Worm (Caenorhabditis elegans): Measurements from ENCODE around the gene C13F10.1.

The C13F10.1 gene

ce11 chrV:7187295-7187694 is 36.6 kb upstream of the C13F10.1 start:
- TF ChIP-seq zip-8 (tag; optimal IDR thresholded peaks at IDR 0.05) (no peak), lin-13 (tag; optimal IDR thresholded peaks at IDR 0.05) (no peak), mls-2 (tag; optimal IDR thresholded peaks at IDR 0.05) (no peak), ces-1 (GFP tag; optimal IDR thresholded peaks at IDR 0.05) (no peak), cnd-1 (tag; optimal IDR thresholded peaks at IDR 0.05) (no peak), nhr-76 (tag; optimal IDR thresholded peaks at IDR 0.05) (no peak), flh-1 (GFP tag; optimal IDR thresholded peaks at IDR 0.05) (no peak), mep-1 (tag; optimal IDR thresholded peaks at IDR 0.05) (no peak), hlh-1 (tag; optimal IDR thresholded peaks at IDR 0.05) (no peak), ceh-43 (GFP tag; optimal IDR thresholded peaks at IDR 0.05) (no peak), lsy-2 (tag; optimal IDR thresholded peaks at IDR 0.05) (no peak), elt-3 (tag; optimal IDR thresholded peaks at IDR 0.05) (no peak)

- no peak for TF ChIP-seq pha-4 (tag; optimal IDR thresholded peaks at IDR 0.05)
- no peak for TF ChIP-seq ceh-83 (GFP tag; optimal IDR thresholded peaks at IDR 0.05)
- TF ChIP-seq cnd-1 (tag; optimal IDR thresholded peaks at IDR 0.05): no peak
- no peak for TF ChIP-seq drap-1 (GFP tag; optimal IDR thresholded peaks at IDR 0.05)
- TF ChIP-seq bed-3 (GFP tag; optimal IDR thresholded peaks at IDR 0.05): no peak
- no peak for TF ChIP-seq unc-62 (GFP tag; optimal IDR thresholded peaks at IDR 0.05)
- no peak for TF ChIP-seq zip-8 (tag; optimal IDR thresholded peaks at IDR 0.05)
- no peak for TF ChIP-seq lin-13 (tag; optimal IDR thresholded peaks at IDR 0.05)
- no peak for TF ChIP-seq ceh-39 (tag; optimal IDR thresholded peaks at IDR 0.05)
- no peak for TF ChIP-seq nhr-28 (tag; optimal IDR thresholded peaks at IDR 0.05)
- no peak for TF ChIP-seq unc-39 (tag; optimal IDR thresholded peaks at IDR 0.05)
- no peak for TF ChIP-seq nhr-2 (tag; optimal IDR thresholded peaks at IDR 0.05)
- TF ChIP-seq ham-2 (GFP tag; optimal IDR thresholded peaks at IDR 0.05): no peak
- TF ChIP-seq ceh-43 (GFP tag; optimal IDR thresholded peaks at IDR 0.05): no peak
- TF ChIP-seq elt-1 (tag; optimal IDR thresholded peaks at IDR 0.05; ENCODE audit: borderline replicate concordance, insufficient read depth): no peak
- TF ChIP-seq ztf-11 (tag; optimal IDR thresholded peaks at IDR 0.05): no peak
- no peak for TF ChIP-seq flh-1 (GFP tag; optimal IDR thresholded peaks at IDR 0.05)
These were observed 30.3 kb upstream of the C13F10.1 start, which contains the start of gene F09G2.8 for ce11 chrV:7193562-7193961. TSS of gene F09G2.8 (minus strand) at chrV:7193662.

ce11 chrV:7194818-7195217 is 29.1 kb upstream of the C13F10.1 start:
- TF ChIP-seq hlh-1 (tag; optimal IDR thresholded peaks at IDR 0.05) (no peak), nhr-237 (tag; optimal IDR thresholded peaks at IDR 0.05) (no peak), sptf-1 (tag; optimal IDR thresholded peaks at IDR 0.05) (no peak), nhr-2 (tag; optimal IDR thresholded peaks at IDR 0.05) (no peak), mls-2 (tag; optimal IDR thresholded peaks at IDR 0.05) (no peak), blmp-1 (tag; optimal IDR thresholded peaks at IDR 0.05) (no peak), mab-5 (tag; optimal IDR thresholded peaks at IDR 0.05) (no peak), elt-1 (tag; optimal IDR thresholded peaks at IDR 0.05; ENCODE audit: borderline replicate concordance, insufficient read depth) (no peak)

ce11 chrV:7196037-7196436 is 27.8 kb upstream of the C13F10.1 start, which contains the start of gene attf-2:
TSS of gene attf-2 (minus strand) at chrV:7196137.
- TF ChIP-seq mep-1 (tag; optimal IDR thresholded peaks at IDR 0.05): no peak

ce11 chrV:7196498-7196966 is 27.3 kb upstream of the C13F10.1 start, which contains the start of gene F09G2.2:
TSS of gene F09G2.2 (plus strand) at chrV:7196916.
- TF ChIP-seq hlh-1 (tag; optimal IDR thresholded peaks at IDR 0.05) (no peak), nhr-237 (tag; optimal IDR thresholded peaks at IDR 0.05) (peak; percentile 87), mls-2 (tag; optimal IDR thresholded peaks at IDR 0.05) (peak; percentile 21), mep-1 (tag; optimal IDR thresholded peaks at IDR 0.05) (peak; percentile 95), tbx-8 (GFP tag; optimal IDR thresholded peaks at IDR 0.05) (no peak), lin-32 (GFP tag; optimal IDR thresholded peaks at IDR 0.05) (no peak), nhr-12 (tag; optimal IDR thresholded peaks at IDR 0.05) (no peak), unc-62 (GFP tag; optimal IDR thresholded peaks at IDR 0.05) (no peak), elt-3 (tag; optimal IDR thresholded peaks at IDR 0.05) (no peak), unc-120 (tag; optimal IDR thresholded peaks at IDR 0.05; ENCODE audit: poor library complexity, severe bottlenecking) (peak; percentile 79), nhr-28 (tag; optimal IDR thresholded peaks at IDR 0.05) (no peak), sptf-1 (tag; optimal IDR thresholded peaks at IDR 0.05) (no peak), mab-5 (tag; optimal IDR thresholded peaks at IDR 0.05) (no peak), lsy-2 (tag; optimal IDR thresholded peaks at IDR 0.05) (peak; percentile 73), ztf-11 (tag; optimal IDR thresholded peaks at IDR 0.05) (peak; percentile 63), ham-2 (GFP tag; optimal IDR thresholded peaks at IDR 0.05) (no peak), elt-1 (tag; optimal IDR thresholded peaks at IDR 0.05; ENCODE audit: borderline replicate concordance, insufficient read depth) (peak; percentile 38), drap-1 (GFP tag; optimal IDR thresholded peaks at IDR 0.05) (peak; percentile 24), zip-8 (tag; optimal IDR thresholded peaks at IDR 0.05) (no peak), flh-1 (GFP tag; optimal IDR thresholded peaks at IDR 0.05) (no peak), unc-39 (tag; optimal IDR thresholded peaks at IDR 0.05) (peak; percentile 29), snpc-4 (tag; optimal IDR thresholded peaks at IDR 0.05) (no peak), cnd-1 (tag; optimal IDR thresholded peaks at IDR 0.05) (peak; percentile 28), blmp-1 (tag; optimal IDR thresholded peaks at IDR 0.05) (no peak), nhr-2 (tag; optimal IDR thresholded peaks at IDR 0.05) (peak; percentile 30), ceh-43 (GFP tag; optimal IDR thresholded peaks at IDR 0.05) (no peak), bed-3 (GFP tag; optimal IDR thresholded peaks at IDR 0.05) (no peak), ces-1 (GFP tag; optimal IDR thresholded peaks at IDR 0.05) (peak; percentile 76), ceh-83 (GFP tag; optimal IDR thresholded peaks at IDR 0.05) (peak; percentile 46), lin-13 (tag; optimal IDR thresholded peaks at IDR 0.05) (peak; percentile 97), ceh-39 (tag; optimal IDR thresholded peaks at IDR 0.05) (peak; percentile 93), pha-4 (tag; optimal IDR thresholded peaks at IDR 0.05) (peak; percentile 96), M03D4.4 (tag; optimal IDR thresholded peaks at IDR 0.05) (peak; percentile 20), nhr-76 (tag; optimal IDR thresholded peaks at IDR 0.05) (no peak), sem-2 (GFP tag; optimal IDR thresholded peaks at IDR 0.05) (no peak)
